Worm (Caenorhabditis elegans): ENCODE results near the gene Y38H6C.18.
"Not testable (repeated sequence)": the region's sequence is repeated elsewhere in the genome, so short reads cannot be mapped to it uniquely, and the experiment has no call there.

Gene Y38H6C.18

DNA sequence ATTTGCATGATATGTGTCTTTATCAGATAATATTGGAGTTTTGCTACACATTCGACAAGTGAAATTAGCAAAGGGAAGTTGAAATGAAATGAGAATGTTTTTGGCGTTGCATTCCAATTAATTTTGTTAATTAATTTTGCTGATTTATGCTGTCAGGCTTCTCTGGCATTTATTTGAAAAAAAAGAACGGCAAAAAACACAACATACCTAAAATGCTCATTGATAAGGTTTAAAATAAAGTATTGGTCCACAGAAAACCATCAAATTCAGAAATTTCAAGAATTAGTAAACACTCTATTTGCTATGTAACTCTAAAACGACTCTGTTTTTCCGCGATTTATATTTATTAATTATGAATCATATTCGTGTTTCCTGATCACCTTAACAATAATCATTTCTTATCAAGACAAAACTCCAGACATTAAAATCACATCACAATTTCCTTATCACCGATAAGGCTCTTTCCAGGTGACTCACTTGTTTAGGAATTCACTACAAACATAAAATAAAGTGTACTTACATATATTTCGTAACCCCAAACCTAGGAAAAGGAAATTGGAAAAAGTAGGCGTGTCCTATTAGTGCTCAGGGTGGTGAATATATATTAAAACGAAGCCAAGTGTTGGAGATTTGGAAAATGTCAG is 21.0 kb downstream of the Y38H6C.18 start, which contains the start of the genes srh-166 and Y38H6C.24:
Gene srh-166, minus strand, starts transcription at position 51 of the 644 bp plus-strand sequence.
Gene Y38H6C.24, plus strand, starts transcription at position 620 of the 644 bp plus-strand sequence.
- TF ChIP-seq dmd-6 (GFP tag; IDR thresholded peaks at IDR 0.05) (peak; percentile 44; the same call in 1 of the 2 replicates), ceh-32 (tag; optimal IDR thresholded peaks at IDR 0.05; ENCODE audit: poor library complexity) (no peak), nhr-6 (tag; optimal IDR thresholded peaks at IDR 0.05) (peak; percentile 15), php-3 (GFP tag; IDR thresholded peaks at IDR 0.05) (peak; percentile 68), daf-16 (GFP tag; optimal IDR thresholded peaks at IDR 0.05) (no peak), daf-16 (tag; optimal IDR thresholded peaks at IDR 0.05) (peak; percentile 60), pqm-1 (tag; optimal IDR thresholded peaks at IDR 0.05) (peak; percentile 81), nhr-28 (tag; optimal IDR thresholded peaks at IDR 0.05) (peak; percentile 84), lin-38 (GFP tag; IDR thresholded peaks at IDR 0.05) (no peak), nhr-77 (tag; optimal IDR thresholded peaks at IDR 0.05) (no peak)

ce11 chrV:20522219-20522618 is 24.7 kb downstream of the Y38H6C.18 start, which contains the start of the genes Y38H6C.9 and fbxa-150:
TSS of gene Y38H6C.9 (minus strand) at chrV:20522270.
TSS of gene fbxa-150 (plus strand) at chrV:20522598.
- TF ChIP-seq fkh-10 (GFP tag; optimal IDR thresholded peaks at IDR 0.05), result peak; percentile 26
- TF ChIP-seq ceh-20 (GFP tag; IDR thresholded peaks at IDR 0.05), result no peak
- TF ChIP-seq nhr-48 (tag; optimal IDR thresholded peaks at IDR 0.05), result no peak
- no peak for TF ChIP-seq T26A8.4 (GFP tag; IDR thresholded peaks at IDR 0.05)
- TF ChIP-seq daf-16 (GFP tag; optimal IDR thresholded peaks at IDR 0.05), result no peak
- peak; percentile 34 for TF ChIP-seq daf-16 (tag; optimal IDR thresholded peaks at IDR 0.05)
- no peak for TF ChIP-seq aha-1 (tag)

DNA sequence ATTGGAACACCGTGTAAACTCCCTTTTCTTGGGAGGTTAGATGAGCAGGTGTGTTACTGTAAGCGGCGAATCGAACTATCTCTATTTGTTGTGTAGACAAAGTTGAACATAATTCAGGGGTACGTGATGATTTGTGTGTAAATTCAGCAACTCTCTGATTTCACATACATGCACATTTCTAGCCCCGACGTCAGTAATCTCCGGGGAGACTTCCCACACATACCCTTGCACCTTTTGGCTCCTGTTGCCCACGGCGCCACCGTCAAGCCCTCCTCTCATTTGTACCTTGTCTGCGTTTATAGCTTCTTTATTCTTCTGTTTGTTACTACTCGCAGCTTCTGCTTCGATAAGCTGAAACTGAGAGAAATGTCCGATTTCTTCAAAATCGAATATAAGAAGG is 28.0 kb downstream of the Y38H6C.18 start, which contains the start of gene Y38H6C.25:
Gene Y38H6C.25, plus strand, starts transcription at position 301 of the 400 bp plus-strand sequence.
- TF ChIP-seq snpc-4 (tag; optimal IDR thresholded peaks at IDR 0.05) (no peak), F44E2.7 (GFP tag; IDR thresholded peaks at IDR 0.05) (0 out of 2 replicates have a peak, but pooled peaks have one; percentile 32)

DNA sequence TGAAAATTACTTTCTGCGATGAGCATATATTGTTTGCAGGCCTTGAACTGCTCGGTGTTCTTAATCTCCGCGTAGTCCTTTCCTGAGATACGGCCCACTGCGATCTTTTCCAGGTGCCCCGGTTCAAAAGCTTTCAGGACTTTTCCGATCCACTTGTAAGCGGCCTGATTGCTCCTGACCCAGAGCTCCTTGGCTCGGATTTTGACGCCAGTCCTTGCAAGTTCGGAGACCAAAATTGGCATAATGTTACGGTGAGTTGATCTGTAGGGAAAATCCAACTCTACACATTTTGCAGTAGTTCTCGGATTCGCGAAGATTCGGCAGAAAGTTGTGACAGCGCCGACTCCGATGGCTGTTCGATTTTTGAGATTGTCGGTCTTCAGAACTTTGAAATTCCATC is 29.9 kb downstream of the Y38H6C.18 start:
- TF ChIP-seq hmg-1.1 (GFP tag; IDR thresholded peaks at IDR 0.05) (no peak), aha-1 (tag) (peak; percentile 96), F44E2.7 (GFP tag; IDR thresholded peaks at IDR 0.05) (0 out of 2 replicates have a peak, but pooled peaks have one; percentile 70)

DNA sequence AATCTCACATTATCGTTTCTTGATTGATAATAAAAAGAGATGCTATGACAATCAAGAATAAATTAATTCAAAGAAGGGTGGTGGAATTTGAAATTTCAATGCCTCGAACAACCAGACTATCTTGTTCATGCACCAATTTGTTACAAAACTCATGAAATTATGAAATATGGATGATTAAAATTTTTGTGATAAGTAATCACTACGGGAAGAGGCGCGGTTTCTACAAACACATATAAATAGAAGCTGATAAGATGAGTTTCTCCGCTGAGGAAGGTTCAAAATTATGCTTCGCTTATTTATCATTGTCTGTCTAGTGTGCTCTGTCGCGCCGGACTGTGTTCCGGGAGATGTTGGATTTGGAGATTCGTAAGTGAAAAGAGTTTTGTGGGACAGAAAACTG is 32.5 kb downstream of the Y38H6C.18 start:
- TF ChIP-seq T26A8.4 (GFP tag; IDR thresholded peaks at IDR 0.05) (no peak), madf-9 (GFP tag; conservative IDR thresholded peaks at IDR 0.05) (no peak), pqm-1 (tag; optimal IDR thresholded peaks at IDR 0.05) (peak; percentile 48), F10B5.3 (tag; optimal IDR thresholded peaks at IDR 0.05) (no peak), lin-39 (tag; optimal IDR thresholded peaks at IDR 0.05) (no peak), dmd-6 (GFP tag; IDR thresholded peaks at IDR 0.05) (no peak; the same call in 1 of the 2 replicates)

DNA sequence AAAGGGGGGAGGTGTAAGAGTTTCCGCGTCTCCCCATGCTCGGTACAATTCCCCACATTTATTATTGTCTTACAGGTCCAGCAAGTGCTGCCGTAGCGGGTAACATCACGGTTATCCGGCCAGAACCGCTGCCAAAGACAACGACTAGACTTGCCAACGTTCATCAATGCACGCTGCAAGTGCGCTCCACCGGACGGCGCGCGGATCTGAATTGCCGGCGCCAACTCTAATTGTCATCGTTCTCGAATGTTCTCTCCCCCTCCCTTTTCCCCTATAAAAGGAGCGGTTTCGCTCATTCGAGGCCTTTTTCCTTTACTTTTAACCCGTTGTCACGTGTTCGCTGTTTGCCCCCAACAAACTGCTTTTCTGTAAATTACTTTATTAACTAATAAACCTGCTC is 33.3 kb downstream of the Y38H6C.18 start, which contains the start of gene Y38H6C.8:
Gene Y38H6C.8, plus strand, starts transcription at position 301 of the 400 bp plus-strand sequence.
- not testable (repeated sequence) for TF ChIP-seq mep-1 (tag; optimal IDR thresholded peaks at IDR 0.05); ceh-62 (tag; optimal IDR thresholded peaks at IDR 0.05); dpl-1 (GFP tag; optimal IDR thresholded peaks at IDR 0.05)

DNA sequence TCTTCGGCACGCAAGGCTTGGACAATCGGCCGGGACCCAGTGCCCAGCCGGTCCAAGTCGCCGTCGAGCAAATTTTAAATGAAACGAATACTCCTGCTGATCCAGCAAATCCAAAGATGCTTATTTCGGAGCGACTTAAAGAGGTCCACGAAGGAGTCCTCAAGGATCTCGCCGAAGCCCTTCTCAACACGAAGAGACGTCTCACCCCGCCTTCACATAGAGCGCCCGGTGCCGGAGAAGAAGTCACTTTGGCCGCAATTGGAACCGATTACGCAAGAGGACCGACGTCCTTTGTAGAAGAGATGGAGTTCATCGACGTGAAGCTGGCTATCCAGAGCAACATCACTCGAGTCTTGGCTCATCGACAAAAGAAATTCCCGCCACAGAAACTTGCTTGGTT is 37.5 kb downstream of the Y38H6C.18 start:
- peak; percentile 49; the same call in 1 of the 2 replicates for TF ChIP-seq set-16 (GFP tag; IDR thresholded peaks at IDR 0.05)
- TF ChIP-seq egl-43 (GFP tag; IDR thresholded peaks at IDR 0.05), result no peak

ce11 chrV:20506542-20506941 is 40.4 kb downstream of the Y38H6C.18 start:
- TF ChIP-seq spr-3 (GFP tag; optimal IDR thresholded peaks at IDR 0.05) (no peak), set-16 (GFP tag; IDR thresholded peaks at IDR 0.05) (peak; percentile 81)
